Fruit fly (Drosophila melanogaster): Measurements from ENCODE around the gene nSyb.

Gene nSyb

dm6 chr3L:1664205-1664604 is 26.7 kb upstream of the nSyb start:
- TF ChIP-seq kni (GFP tag; optimal IDR thresholded peaks at IDR 0.05) (no peak), bowl (GFP tag; IDR thresholded peaks at IDR 0.05) (no peak), vnd (GFP tag; IDR thresholded peaks at IDR 0.05; ENCODE audit: partially characterized antibody) (no peak), chinmo (GFP tag; IDR thresholded peaks at IDR 0.05; ENCODE audit: partially characterized antibody) (0 out of 4 replicates have a peak, but pooled peaks have one; percentile 53), jigr1 (GFP tag; IDR thresholded peaks at IDR 0.05) (no peak), fd3F (GFP tag; optimal IDR thresholded peaks at IDR 0.05) (no peak), Dref (GFP tag; IDR thresholded peaks at IDR 0.05) (no peak), CG1832 (GFP tag; optimal IDR thresholded peaks at IDR 0.05) (no peak), Eip74EF (GFP tag; optimal IDR thresholded peaks at IDR 0.05) (no peak), CG6813 (GFP tag; optimal IDR thresholded peaks at IDR 0.05) (no peak), TFAM (GFP tag; optimal IDR thresholded peaks at IDR 0.05) (no peak), otp (GFP tag; IDR thresholded peaks at IDR 0.05) (no peak), CG2678 (tag; optimal IDR thresholded peaks at IDR 0.05) (no peak), CG7928 (GFP tag; optimal IDR thresholded peaks at IDR 0.05) (no peak), Hand (GFP tag; optimal IDR thresholded peaks at IDR 0.05) (peak; percentile 5), CG17328 (GFP tag; IDR thresholded peaks at IDR 0.05) (no peak), nerfin-1 (tag; optimal IDR thresholded peaks at IDR 0.05) (peak; percentile 21), CG34422 (GFP tag; IDR thresholded peaks at IDR 0.05) (peak; percentile 26; the same call in 1 of the 3 replicates), CG31388 (GFP tag; optimal IDR thresholded peaks at IDR 0.05) (no peak), Dp (GFP tag; optimal IDR thresholded peaks at IDR 0.05) (no peak), Bgb (GFP tag; IDR thresholded peaks at IDR 0.05; ENCODE audit: partially characterized antibody) (0 out of 2 replicates have a peak, but pooled peaks have one; percentile 11), h (optimal IDR thresholded peaks at IDR 0.05) (no peak), ewg (GFP tag; optimal IDR thresholded peaks at IDR 0.05) (peak; percentile 84), zen2 (GFP tag; IDR thresholded peaks at IDR 0.05; ENCODE audit: partially characterized antibody) (peak; percentile 52; the same call in 2 of the 3 replicates), abd-A (tag; optimal IDR thresholded peaks at IDR 0.05) (peak; percentile 27), Awh (GFP tag; IDR thresholded peaks at IDR 0.05) (0 out of 2 replicates have a peak, but pooled peaks have one; percentile 10), Atf-2 (GFP tag; optimal IDR thresholded peaks at IDR 0.05) (no peak), al (GFP tag; IDR thresholded peaks at IDR 0.05) (no peak), CG10431 (GFP tag; optimal IDR thresholded peaks at IDR 0.05) (no peak), CG10267 (tag; optimal IDR thresholded peaks at IDR 0.05) (no peak), MBD-R2 (GFP tag; IDR thresholded peaks at IDR 0.05) (no peak), Lhr (GFP tag; optimal IDR thresholded peaks at IDR 0.05) (no peak), CG10959 (GFP tag; IDR thresholded peaks at IDR 0.05) (no peak), CG6765 (GFP tag; optimal IDR thresholded peaks at IDR 0.05) (no peak), Med (GFP tag) (no peak), Rx (GFP tag; IDR thresholded peaks at IDR 0.05) (no peak), knrl (GFP tag; IDR thresholded peaks at IDR 0.05; ENCODE audit: partially characterized antibody) (no peak), CG13123 (GFP tag; optimal IDR thresholded peaks at IDR 0.05) (no peak), Pdp1 (GFP tag; optimal IDR thresholded peaks at IDR 0.05) (peak in 1 of 2 experiments; percentile 92), CTCF (GFP tag; optimal IDR thresholded peaks at IDR 0.05) (no peak), Meics (GFP tag; optimal IDR thresholded peaks at IDR 0.05) (no peak), ci (GFP tag; IDR thresholded peaks at IDR 0.05) (0 out of 3 replicates have a peak, but pooled peaks have one; percentile 13), CG11723 (GFP tag; optimal IDR thresholded peaks at IDR 0.05) (no peak), CG1529 (GFP tag; optimal IDR thresholded peaks at IDR 0.05) (no peak), CG12236 (GFP tag; optimal IDR thresholded peaks at IDR 0.05) (no peak), scrt (GFP tag; optimal IDR thresholded peaks at IDR 0.05) (peak; percentile 96), CG2875 (GFP tag; optimal IDR thresholded peaks at IDR 0.05) (no peak), CG14667 (GFP tag; IDR thresholded peaks at IDR 0.05) (no peak), CG18262 (tag; optimal IDR thresholded peaks at IDR 0.05) (no peak), CG6791 (GFP tag; IDR thresholded peaks at IDR 0.05; ENCODE audit: partially characterized antibody) (0 out of 3 replicates have a peak, but pooled peaks have one; percentile 28)
